Fruit fly (Drosophila melanogaster) whole organism: Measurements from ENCODE around the gene CG43156.

ENCODE experiments used
- Dll ChIP-seq: fragments of >200 bp; optimal IDR thresholded peaks from 2 replicates; lab custom pipeline; 2017
- pan ChIP-seq: fragments of >200 bp; optimal IDR thresholded peaks from 2 replicates; lab custom pipeline; 2017
- psq ChIP-seq: fragments of >200 bp; optimal IDR thresholded peaks from 2 replicates; lab custom pipeline; 2017

dm6 chrX:11875146-11875830, 31.4 kb downstream of the CG43156 start:
- no peak for TF ChIP-seq psq
- TF ChIP-seq pan (lab: Kevin White, UChicago): no peak
- no peak for TF ChIP-seq Dll
